Worm (Caenorhabditis elegans) whole organism, mixed stage, embryonic: ENCODE measurements around the gene twnk-1.

Source experiments
- M03D4.4 ChIP-seq: sonication (generic microtip); optimal IDR thresholded peaks from 2 replicates; lab custom pipeline; 2017; ENCODE audit warnings: mild to moderate bottlenecking, missing genetic modification characterization, missing compliant biosample characterization
- bed-3 ChIP-seq: fragments of 200-800 bp; sonication (Bioruptor generic); optimal IDR thresholded peaks from 3 replicates; lab custom pipeline; 2018; ENCODE audit warnings: mild to moderate bottlenecking, missing genetic modification characterization, moderate library complexity, missing compliant biosample characterization
- blmp-1 ChIP-seq: fragments of 150-350 bp; optimal IDR thresholded peaks from 2 replicates; lab custom pipeline; 2014; ENCODE audit warnings: missing biosample characterization, missing genetic modification characterization
- ceh-43 ChIP-seq: fragments of 200-800 bp; sonication (Bioruptor generic); optimal IDR thresholded peaks from 2 replicates; lab custom pipeline; 2018; ENCODE audit warnings: mild to moderate bottlenecking, missing genetic modification characterization, moderate library complexity, missing compliant biosample characterization
- ceh-83 ChIP-seq: fragments of 200-800 bp; sonication (Bioruptor generic); optimal IDR thresholded peaks from 2 replicates; lab custom pipeline; 2018; ENCODE audit warnings: mild to moderate bottlenecking, missing genetic modification characterization, missing compliant biosample characterization
- ces-1 ChIP-seq: fragments of 150-350 bp; optimal IDR thresholded peaks from 2 replicates; lab custom pipeline; 2014; ENCODE audit warnings: missing biosample characterization, missing genetic modification reagents, missing genetic modification characterization
- cnd-1 ChIP-seq: fragments of 200-800 bp; sonication (Bioruptor generic); optimal IDR thresholded peaks from 2 replicates; lab custom pipeline; 2018; ENCODE audit warnings: mild to moderate bottlenecking, missing genetic modification characterization, missing compliant biosample characterization
- drap-1 ChIP-seq: fragments of 200-800 bp; sonication (Bioruptor generic); optimal IDR thresholded peaks from 3 replicates; lab custom pipeline; 2018; ENCODE audit warnings: mild to moderate bottlenecking, missing genetic modification characterization, missing compliant biosample characterization
- elt-1 ChIP-seq: sonication (generic microtip); optimal IDR thresholded peaks from 2 replicates; lab custom pipeline; 2017; ENCODE audit warnings: missing genetic modification characterization, mild to moderate bottlenecking, missing compliant biosample characterization, antibody characterized with exemption, moderate library complexity, borderline replicate concordance; ENCODE audit not compliant: insufficient read depth
- elt-3 ChIP-seq: fragments of 150-350 bp; optimal IDR thresholded peaks from 2 replicates; lab custom pipeline; 2014; ENCODE audit warnings: missing biosample characterization, missing genetic modification characterization
- flh-1 ChIP-seq: fragments of 200-800 bp; sonication (Bioruptor generic); optimal IDR thresholded peaks from 2 replicates; lab custom pipeline; 2018; ENCODE audit warnings: mild to moderate bottlenecking, missing genetic modification characterization, moderate library complexity, missing compliant biosample characterization
- ham-2 ChIP-seq: fragments of 200-800 bp; sonication (Bioruptor generic); optimal IDR thresholded peaks from 2 replicates; lab custom pipeline; 2018; ENCODE audit warnings: mild to moderate bottlenecking, missing genetic modification characterization, missing compliant biosample characterization
- hlh-1 ChIP-seq: fragments of 150-350 bp; optimal IDR thresholded peaks from 2 replicates; lab custom pipeline; 2014; ENCODE audit warnings: missing biosample characterization, missing genetic modification reagents, missing genetic modification characterization
- lin-13 ChIP-seq: fragments of 150-350 bp; optimal IDR thresholded peaks from 2 replicates; lab custom pipeline; 2014; ENCODE audit warnings: missing biosample characterization, missing genetic modification characterization
- lin-32 ChIP-seq: fragments of 200-800 bp; sonication (Bioruptor generic); optimal IDR thresholded peaks from 2 replicates; lab custom pipeline; 2018; ENCODE audit warnings: mild to moderate bottlenecking, missing genetic modification characterization, missing compliant biosample characterization
- mab-5 ChIP-seq: fragments of 150-350 bp; optimal IDR thresholded peaks from 2 replicates; lab custom pipeline; 2014; ENCODE audit warnings: missing biosample characterization, missing genetic modification characterization
- mep-1 ChIP-seq: fragments of 150-350 bp; optimal IDR thresholded peaks from 2 replicates; lab custom pipeline; 2017; ENCODE audit warnings: missing biosample characterization, missing genetic modification reagents, missing genetic modification characterization, inconsistent platforms
- mls-2 ChIP-seq: sonication (generic microtip); optimal IDR thresholded peaks from 2 replicates; lab custom pipeline; 2016; ENCODE audit warnings: mild to moderate bottlenecking, missing genetic modification characterization, moderate library complexity, missing compliant biosample characterization
- nhr-12 ChIP-seq: fragments of 150-350 bp; optimal IDR thresholded peaks from 2 replicates; lab custom pipeline; 2014; ENCODE audit warnings: missing biosample characterization, missing genetic modification characterization
- nhr-2 ChIP-seq: fragments of 150-350 bp; optimal IDR thresholded peaks from 2 replicates; lab custom pipeline; 2014; ENCODE audit warnings: missing biosample characterization, missing genetic modification characterization
- nhr-237 ChIP-seq: fragments of 150-350 bp; optimal IDR thresholded peaks from 2 replicates; lab custom pipeline; 2014; ENCODE audit warnings: missing biosample characterization, missing genetic modification characterization
- nhr-28 ChIP-seq: fragments of 150-350 bp; optimal IDR thresholded peaks from 2 replicates; lab custom pipeline; 2014; ENCODE audit warnings: missing biosample characterization, missing genetic modification characterization
- nhr-76 ChIP-seq: sonication (generic microtip); optimal IDR thresholded peaks from 2 replicates; lab custom pipeline; 2017; ENCODE audit warnings: missing biosample characterization, missing genetic modification characterization
- pha-4 ChIP-seq: fragments of 150-350 bp; optimal IDR thresholded peaks from 2 replicates; lab custom pipeline; 2018; ENCODE audit warnings: missing biosample characterization, missing genetic modification reagents, missing genetic modification characterization
- sem-2 ChIP-seq: fragments of 200-800 bp; sonication (Bioruptor generic); optimal IDR thresholded peaks from 2 replicates; lab custom pipeline; 2018; ENCODE audit warnings: mild to moderate bottlenecking, missing genetic modification characterization, missing compliant biosample characterization
- snpc-4 ChIP-seq: fragments of 150-350 bp; optimal IDR thresholded peaks from 2 replicates; lab custom pipeline; 2014; ENCODE audit warnings: missing biosample characterization, missing genetic modification characterization
- sptf-1 ChIP-seq: sonication (generic microtip); optimal IDR thresholded peaks from 2 replicates; lab custom pipeline; 2017; ENCODE audit warnings: mild to moderate bottlenecking, missing genetic modification characterization, moderate library complexity, missing compliant biosample characterization
- tbx-8 ChIP-seq: fragments of 200-800 bp; sonication (Bioruptor generic); optimal IDR thresholded peaks from 2 replicates; lab custom pipeline; 2018; ENCODE audit warnings: mild to moderate bottlenecking, missing genetic modification characterization, moderate library complexity, missing compliant biosample characterization
- unc-62 ChIP-seq: fragments of 150-350 bp; optimal IDR thresholded peaks from 2 replicates; lab custom pipeline; 2014; ENCODE audit warnings: missing biosample characterization, missing genetic modification reagents, missing genetic modification characterization
- ztf-11 ChIP-seq: fragments of 150-350 bp; optimal IDR thresholded peaks from 2 replicates; lab custom pipeline; 2014; ENCODE audit warnings: missing biosample characterization, missing genetic modification characterization

twnk-1 gene

DNA sequence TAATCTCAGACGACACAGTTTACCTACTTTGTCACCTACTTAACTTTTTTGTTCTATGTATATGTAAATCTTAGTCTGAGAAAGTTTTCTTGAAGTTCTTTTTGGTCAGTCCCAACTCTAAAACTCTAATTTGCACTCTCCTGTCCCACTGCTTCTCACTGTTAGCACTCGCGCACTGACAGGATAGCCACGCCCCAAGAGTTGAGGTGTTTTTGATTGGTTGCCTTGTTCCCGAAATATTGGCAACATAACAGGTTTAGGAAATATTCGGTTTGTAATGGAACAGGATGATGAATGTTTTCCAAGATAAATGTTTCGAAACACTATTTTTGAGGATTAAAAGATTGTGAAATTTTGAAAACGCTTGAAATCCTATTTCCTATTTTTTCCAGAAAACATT, 26.1 kb downstream of the twnk-1 start:
- TF ChIP-seq hlh-1 (tag; lab: Kevin White, UChicago), result no peak

- TF ChIP-seq nhr-28 (tag; lab: Kevin White, UChicago) (no peak), sptf-1 (tag; lab: Kevin White, UChicago) (peak; percentile 67), mep-1 (tag; lab: Kevin White, UChicago) (no peak), mls-2 (tag; lab: Kevin White, UChicago) (peak; percentile 73), ceh-43 (GFP tag; lab: Kevin White, UChicago) (no peak), unc-62 (GFP tag; lab: Kevin White, UChicago) (peak; percentile 69), hlh-1 (tag; lab: Kevin White, UChicago) (peak; percentile 40), cnd-1 (tag; lab: Kevin White, UChicago) (peak; percentile 42), ham-2 (GFP tag; lab: Kevin White, UChicago) (peak; percentile 85), lin-13 (tag; lab: Kevin White, UChicago) (peak; percentile 8), ztf-11 (tag; lab: Kevin White, UChicago) (peak; percentile 61), flh-1 (GFP tag; lab: Kevin White, UChicago) (peak; percentile 29), drap-1 (peak; percentile 75), pha-4 (tag; lab: Kevin White, UChicago) (peak; percentile 58)
Observed at ce11 chrX:5818176-5818575, 27.2 kb downstream of the twnk-1 start.

DNA sequence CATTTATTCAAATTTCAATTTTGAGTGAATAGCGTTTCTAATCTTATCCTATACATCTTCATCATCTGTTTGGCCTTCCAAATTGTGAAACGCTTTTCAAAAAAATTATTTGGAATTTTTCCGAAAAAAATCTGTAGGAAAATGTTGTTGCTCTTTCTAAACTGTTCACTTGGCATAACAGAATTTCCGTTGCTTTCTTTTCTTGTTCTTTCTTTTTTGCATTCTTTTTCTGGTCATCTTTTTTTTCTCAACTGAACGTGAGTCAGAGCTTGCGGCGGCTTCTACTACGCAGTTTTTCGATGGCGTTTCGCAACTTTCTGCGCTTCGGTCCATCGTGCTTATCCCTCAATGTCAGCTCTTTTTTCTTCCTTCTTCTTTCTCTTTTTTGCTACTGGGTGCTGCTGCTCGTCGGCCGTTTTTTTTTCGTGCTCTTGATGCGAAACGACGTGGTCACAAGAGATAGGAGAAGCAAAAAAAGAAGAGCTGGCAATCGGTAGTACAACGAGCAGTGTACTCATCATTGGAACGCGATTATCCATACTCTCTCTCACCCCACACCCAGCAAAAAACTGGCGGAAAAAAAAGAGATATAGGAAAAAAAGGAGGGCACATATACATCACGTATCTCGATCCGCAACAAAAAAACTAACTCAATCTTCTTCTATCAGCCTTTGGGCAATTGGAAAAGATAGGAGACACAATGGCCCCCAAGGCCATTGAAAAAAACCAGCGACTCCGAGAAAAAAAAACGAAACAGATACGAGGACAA, 28.9 kb downstream of the twnk-1 start:
- TF ChIP-seq blmp-1, result no peak
- TF ChIP-seq sem-2 (GFP tag; lab: Kevin White, UChicago), result no peak
- no peak for TF ChIP-seq lin-13 (tag; lab: Kevin White, UChicago)
- TF ChIP-seq tbx-8 (GFP tag; lab: Kevin White, UChicago), result no peak
- no peak for TF ChIP-seq ztf-11 (tag; lab: Kevin White, UChicago)
- no peak for TF ChIP-seq elt-1 (tag; lab: Kevin White, UChicago)
- TF ChIP-seq ceh-83 (GFP tag; lab: Kevin White, UChicago), result no peak
- TF ChIP-seq drap-1, result no peak
- TF ChIP-seq mls-2 (tag; lab: Kevin White, UChicago), result no peak
- no peak for TF ChIP-seq M03D4.4 (tag; lab: Kevin White, UChicago)
- TF ChIP-seq nhr-12 (tag; lab: Kevin White, UChicago), result no peak
- TF ChIP-seq snpc-4 (tag; lab: Kevin White, UChicago), result no peak

DNA sequence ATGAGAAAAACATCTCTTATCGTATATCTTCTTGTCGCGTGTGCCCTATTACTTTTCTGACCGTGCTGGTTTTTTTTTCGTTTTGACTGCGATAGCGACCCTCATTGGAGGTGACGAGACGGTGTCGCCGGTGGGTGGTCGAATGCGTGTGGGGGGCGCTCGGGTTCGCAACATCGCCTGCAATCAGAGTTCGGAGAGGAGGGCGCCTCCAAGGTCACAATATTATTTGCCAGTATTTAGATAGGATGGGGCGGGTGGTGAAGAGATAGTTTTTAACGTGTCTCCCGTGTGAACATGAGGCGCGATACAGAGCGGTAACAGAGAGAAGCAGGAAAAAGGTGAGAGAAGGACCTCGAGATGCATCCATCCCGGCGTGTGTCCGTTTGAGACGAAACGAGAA, 29.9 kb downstream of the twnk-1 start:
- TF ChIP-seq mab-5 (tag; lab: Kevin White, UChicago), result no peak
- no peak for TF ChIP-seq ces-1 (GFP tag; lab: Kevin White, UChicago)
- peak; percentile 24 for TF ChIP-seq sptf-1 (tag; lab: Kevin White, UChicago)
- no peak for TF ChIP-seq nhr-28 (tag; lab: Kevin White, UChicago)
- TF ChIP-seq nhr-237 (tag; lab: Kevin White, UChicago), result no peak
- TF ChIP-seq nhr-12 (tag; lab: Kevin White, UChicago), result no peak
- TF ChIP-seq nhr-76 (tag; lab: Kevin White, UChicago), result no peak
- TF ChIP-seq lin-32 (GFP tag; lab: Kevin White, UChicago), result peak; percentile 2
- TF ChIP-seq tbx-8 (GFP tag; lab: Kevin White, UChicago), result no peak
- no peak for TF ChIP-seq elt-3 (tag; lab: Kevin White, UChicago)
- no peak for TF ChIP-seq cnd-1 (tag; lab: Kevin White, UChicago)
- TF ChIP-seq lin-13 (tag; lab: Kevin White, UChicago), result no peak
- no peak for TF ChIP-seq bed-3 (GFP tag; lab: Kevin White, UChicago)
- TF ChIP-seq elt-1 (tag; lab: Kevin White, UChicago), result no peak
- peak; percentile 43 for TF ChIP-seq M03D4.4 (tag; lab: Kevin White, UChicago)
- TF ChIP-seq nhr-2, result no peak
- TF ChIP-seq drap-1, result peak; percentile 35
- peak; percentile 20 for TF ChIP-seq mls-2 (tag; lab: Kevin White, UChicago)
- TF ChIP-seq blmp-1, result no peak
- TF ChIP-seq, all 35 proteins: peak for 5
